Fruit fly (Drosophila melanogaster) whole organism, wandering third instar larva: ENCODE data around the gene CG17572.

Experiments
- CG9705 ChIP-seq: fragments of 200-800 bp; sonication (Bioruptor generic); optimal IDR thresholded peaks from 2 replicates; lab custom pipeline; 2018; ENCODE audit warnings: missing biosample characterization, mild to moderate bottlenecking, missing genetic modification characterization
- Dif ChIP-seq: fragments of 200-275, 200-300 bp; sonication (Bioruptor generic); optimal IDR thresholded peaks from 2 replicates; lab custom pipeline; 2018; ENCODE audit warnings: missing biosample characterization, missing genetic modification characterization; ENCODE audit not compliant: partially characterized antibody
- GATAd ChIP-seq: sonication (Bioruptor generic); optimal IDR thresholded peaks from 2 replicates; lab custom pipeline; 2016; ENCODE audit warnings: missing biosample characterization, missing genetic modification characterization
- Jra ChIP-seq: sonication (Bioruptor generic); optimal IDR thresholded peaks from 2 replicates; lab custom pipeline; 2016; ENCODE audit warnings: missing biosample characterization, missing genetic modification characterization
- Myc ChIP-seq: fragments of >200 bp; optimal IDR thresholded peaks from 2 replicates; lab custom pipeline; 2017
- OdsH ChIP-seq: fragments of 200-800 bp; sonication (Bioruptor generic); optimal IDR thresholded peaks from 2 replicates; lab custom pipeline; 2016; ENCODE audit warnings: missing biosample characterization, mild to moderate bottlenecking, missing genetic modification characterization
- Vsx2 ChIP-seq: fragments of 200-300, 225-300 bp; sonication (Bioruptor generic); optimal IDR thresholded peaks from 2 replicates; lab custom pipeline; 2018; ENCODE audit warnings: missing biosample characterization, missing genetic modification characterization; ENCODE audit not compliant: partially characterized antibody
- fru ChIP-seq: fragments of 200-800 bp; sonication (Bioruptor generic); optimal IDR thresholded peaks from 3 replicates; lab custom pipeline; 2016; ENCODE audit warnings: missing biosample characterization, mild to moderate bottlenecking, missing genetic modification characterization
- psq ChIP-seq: fragments of 200-800 bp; sonication (Bioruptor generic); optimal IDR thresholded peaks from 3 replicates; lab custom pipeline; 2017; ENCODE audit warnings: missing biosample characterization, mild to moderate bottlenecking, missing genetic modification characterization, moderate library complexity

DNA sequence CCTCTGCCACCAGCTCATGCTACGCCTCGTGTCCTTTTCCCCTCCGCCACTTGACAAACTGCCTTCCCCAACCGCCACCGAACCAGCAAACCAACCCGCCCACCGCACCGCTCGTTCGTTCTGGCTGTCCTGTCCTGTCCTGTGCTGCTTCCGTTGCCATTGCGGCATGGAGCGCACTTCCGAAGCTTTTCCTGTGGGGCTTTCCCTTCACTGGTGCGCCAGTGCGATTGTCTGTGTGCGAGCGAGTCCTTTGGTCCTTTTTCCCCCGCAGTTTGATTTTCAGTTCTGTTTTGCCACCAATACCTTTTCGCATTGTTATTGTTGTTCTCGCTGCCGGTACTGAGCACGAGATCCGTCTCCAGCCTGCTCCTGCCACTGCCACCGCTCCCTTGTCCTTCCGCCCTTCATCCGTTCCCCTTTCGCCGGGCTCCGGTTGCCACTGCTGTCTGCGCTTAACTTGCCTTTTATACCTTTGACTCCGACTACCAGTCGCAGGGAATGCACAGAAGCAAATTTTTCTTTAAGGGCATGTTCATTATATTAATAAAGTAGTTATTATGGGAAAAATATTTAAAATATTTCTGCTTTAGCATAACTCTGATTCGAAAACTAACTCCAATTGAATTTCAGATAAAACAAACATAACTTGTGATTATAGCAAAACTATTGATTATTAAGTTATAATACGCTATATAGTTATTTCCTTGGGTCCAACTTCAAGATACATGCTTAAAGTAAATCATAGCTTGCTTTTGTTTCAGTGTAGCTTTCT is 49.8 kb downstream of the CG17572 start:
- peak; percentile 41 for TF ChIP-seq OdsH (GFP tag; lab: Kevin White, UChicago)
- TF ChIP-seq Vsx2 (GFP tag; lab: Kevin White, UChicago): no peak
- TF ChIP-seq fru (GFP tag; lab: Kevin White, UChicago): peak; percentile 61
- no peak for TF ChIP-seq Dif
- no peak for TF ChIP-seq GATAd (GFP tag; lab: Kevin White, UChicago)
- peak; percentile 51 for TF ChIP-seq CG9705
- TF ChIP-seq Jra (GFP tag; lab: Kevin White, UChicago): no peak
- TF ChIP-seq Myc (lab: Kevin White, UChicago): no peak
- peak; percentile 56 for TF ChIP-seq psq (GFP tag; lab: Kevin White, UChicago)
